Fruit fly (Drosophila melanogaster): Measurements from ENCODE around the gene CG31516.

The CG31516 gene

dm6 chr3R:4197055-4197454, 22.9 kb downstream of the CG31516 start, which contains the start of gene beta-Man (continued):
- TF ChIP-seq ci (GFP tag; IDR thresholded peaks at IDR 0.05) (no peak), Abd-B (GFP tag; optimal IDR thresholded peaks at IDR 0.05) (no peak), dati (GFP tag; IDR thresholded peaks at IDR 0.05) (no peak), Lpt (GFP tag; optimal IDR thresholded peaks at IDR 0.05) (no peak), gro (GFP tag; optimal IDR thresholded peaks at IDR 0.05) (no peak), chm (GFP tag; IDR thresholded peaks at IDR 0.05) (no peak), Adf1 (GFP tag; IDR thresholded peaks at IDR 0.05) (no peak), p53 (GFP tag; optimal IDR thresholded peaks at IDR 0.05) (no peak), sr (GFP tag; IDR thresholded peaks at IDR 0.05) (no peak), run (tag; optimal IDR thresholded peaks at IDR 0.05) (no peak), tll (GFP tag; optimal IDR thresholded peaks at IDR 0.05) (no peak), CG5245 (GFP tag; optimal IDR thresholded peaks at IDR 0.05) (no peak), eyg (GFP tag; optimal IDR thresholded peaks at IDR 0.05) (no peak), pita (GFP tag; optimal IDR thresholded peaks at IDR 0.05) (no peak), Sry-β (GFP tag; optimal IDR thresholded peaks at IDR 0.05) (no peak), sim (GFP tag; IDR thresholded peaks at IDR 0.05) (no peak), dan (GFP tag; IDR thresholded peaks at IDR 0.05) (no peak), fd96Cb (tag; optimal IDR thresholded peaks at IDR 0.05) (no peak), luna (GFP tag; optimal IDR thresholded peaks at IDR 0.05) (no peak), CG16779 (GFP tag; IDR thresholded peaks at IDR 0.05) (no peak), CG12391 (tag; optimal IDR thresholded peaks at IDR 0.05) (no peak), CG7357 (GFP tag; IDR thresholded peaks at IDR 0.05) (no peak), Dip3 (GFP tag; optimal IDR thresholded peaks at IDR 0.05) (no peak), CG14860 (GFP tag; IDR thresholded peaks at IDR 0.05; ENCODE audit: partially characterized antibody) (no peak), tup (GFP tag; optimal IDR thresholded peaks at IDR 0.05) (no peak), CG10366 (GFP tag; IDR thresholded peaks at IDR 0.05) (no peak), Awh (GFP tag; IDR thresholded peaks at IDR 0.05) (no peak), aop (GFP tag; IDR thresholded peaks at IDR 0.05) (no peak), amos (GFP tag; IDR thresholded peaks at IDR 0.05; ENCODE audit: partially characterized antibody) (peak; percentile 68), CG3407 (GFP tag; optimal IDR thresholded peaks at IDR 0.05) (no peak), CG11093 (GFP tag; IDR thresholded peaks at IDR 0.05) (no peak), CG11560 (tag; IDR thresholded peaks at IDR 0.05) (no peak), CG15073 (GFP tag; optimal IDR thresholded peaks at IDR 0.05) (no peak), dm (GFP tag; optimal IDR thresholded peaks at IDR 0.05) (peak; percentile 32), prd (optimal IDR thresholded peaks at IDR 0.05) (no peak), prd (GFP tag; IDR thresholded peaks at IDR 0.05) (no peak), HmgD (GFP tag; optimal IDR thresholded peaks at IDR 0.05) (no peak), CG8388 (GFP tag; optimal IDR thresholded peaks at IDR 0.05) (no peak), H2.0 (GFP tag; IDR thresholded peaks at IDR 0.05) (no peak), CG15696 (tag; optimal IDR thresholded peaks at IDR 0.05) (no peak), BEAF-32 (GFP tag; optimal IDR thresholded peaks at IDR 0.05) (peak; percentile 64), unc-4 (GFP tag; IDR thresholded peaks at IDR 0.05; ENCODE audit: partially characterized antibody) (peak; percentile 35; the same call in 1 of the 2 replicates), Side (GFP tag; optimal IDR thresholded peaks at IDR 0.05) (peak; percentile 25), CG17829 (tag; optimal IDR thresholded peaks at IDR 0.05) (peak; percentile 11), NC2α (GFP tag; optimal IDR thresholded peaks at IDR 0.05) (no peak), CG17612 (GFP tag; IDR thresholded peaks at IDR 0.05) (no peak), Sin3A (optimal IDR thresholded peaks at IDR 0.05) (no peak), kni (GFP tag; optimal IDR thresholded peaks at IDR 0.05) (no peak), CG42726 (GFP tag; IDR thresholded peaks at IDR 0.05; ENCODE audit: partially characterized antibody) (peak; percentile 42; the same call in 1 of the 2 replicates), CG32772 (GFP tag; IDR thresholded peaks at IDR 0.05) (no peak), zfh2 (GFP tag; optimal IDR thresholded peaks at IDR 0.05) (no peak), maf-S (GFP tag; optimal IDR thresholded peaks at IDR 0.05) (no peak), CG7963 (GFP tag; IDR thresholded peaks at IDR 0.05; ENCODE audit: partially characterized antibody) (peak; percentile 55; the same call in 2 of the 3 replicates)
